Worm (Caenorhabditis elegans): ENCODE results near the gene H41C03.2.
A peak's percentile ranks its signal among the peaks of the same experiment; 100 is the strongest.

H41C03.2 gene

DNA sequence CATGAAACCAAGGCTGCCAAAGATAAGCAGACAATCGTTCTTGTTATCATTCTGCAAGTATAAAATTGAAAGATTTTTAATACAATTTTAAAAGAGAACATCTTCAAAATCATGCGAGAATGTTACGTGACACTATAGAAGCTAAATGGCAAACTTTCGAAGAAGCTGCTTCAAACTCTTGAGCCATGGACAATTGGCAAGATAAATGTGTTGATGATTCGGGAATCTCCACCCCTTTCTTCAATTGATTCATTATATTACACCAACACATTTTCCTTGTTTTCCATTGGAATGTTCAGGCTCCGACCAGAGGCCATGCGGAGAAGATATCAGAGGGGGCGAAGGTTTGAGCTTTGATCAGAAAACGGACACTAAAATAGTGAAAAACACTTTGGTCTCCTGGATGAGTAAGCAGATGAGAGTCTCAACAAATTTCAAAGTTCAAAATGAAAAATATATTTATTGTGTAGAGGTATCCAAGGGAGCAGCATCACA is 10.8 kb downstream of the H41C03.2 start, which contains the start of gene lec-5:
Gene lec-5, minus strand, starts transcription at position 51 of the 495 bp plus-strand sequence.
- TF ChIP-seq W03F9.2 (tag; optimal IDR thresholded peaks at IDR 0.05) (no peak), him-1 (tag; optimal IDR thresholded peaks at IDR 0.05) (no peak), dao-5 (tag; optimal IDR thresholded peaks at IDR 0.05) (no peak)

DNA sequence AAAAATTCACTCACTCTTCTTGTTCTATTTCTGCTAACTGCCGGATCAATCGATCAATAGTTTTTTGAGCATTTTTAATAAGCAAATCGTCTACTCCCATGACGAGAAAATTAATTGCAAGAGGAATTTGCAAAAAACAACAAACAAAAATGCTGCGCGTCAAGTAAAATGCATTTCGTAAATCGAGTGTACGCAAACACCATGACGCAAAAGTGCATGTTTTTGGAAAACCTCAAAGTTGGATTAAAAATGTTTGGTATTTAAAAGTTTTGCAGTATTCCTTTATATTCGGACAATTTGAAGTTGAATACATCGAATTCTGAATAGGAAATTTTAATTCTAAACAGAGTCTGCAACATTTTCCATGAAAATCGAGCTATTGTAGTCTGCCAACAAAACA is 12.7 kb downstream of the H41C03.2 start, which contains the start of gene ZK1248.19:
Gene ZK1248.19, minus strand, starts transcription at position 188 of the 400 bp plus-strand sequence.
- TF ChIP-seq dao-5 (tag; optimal IDR thresholded peaks at IDR 0.05) (no peak), him-1 (tag; optimal IDR thresholded peaks at IDR 0.05) (no peak), W03F9.2 (tag; optimal IDR thresholded peaks at IDR 0.05) (peak; percentile 38)

DNA sequence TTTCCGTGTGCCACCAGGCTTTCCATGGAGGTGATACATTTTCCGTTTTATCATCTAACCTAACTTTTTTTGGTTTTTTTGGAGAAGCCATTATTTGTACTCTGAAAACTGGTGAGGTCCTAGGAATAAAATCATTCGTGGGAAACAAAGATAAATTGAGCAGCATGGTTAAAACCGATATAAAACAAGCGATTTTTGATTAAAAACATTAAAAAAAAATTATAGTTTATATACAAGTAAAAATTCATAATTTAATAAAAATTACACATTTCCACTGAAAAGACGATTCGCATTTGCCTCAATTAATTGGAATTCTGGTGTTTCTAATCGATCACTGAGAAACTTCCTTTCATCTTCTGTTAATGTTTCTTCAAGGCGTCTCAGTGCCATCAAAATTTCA is 13.5 kb downstream of the H41C03.2 start, which contains the start of gene ZK1248.15:
Gene ZK1248.15, minus strand, starts transcription at position 101 of the 400 bp plus-strand sequence.
- TF ChIP-seq dao-5 (tag; optimal IDR thresholded peaks at IDR 0.05) (no peak), W03F9.2 (tag; optimal IDR thresholded peaks at IDR 0.05) (no peak), him-1 (tag; optimal IDR thresholded peaks at IDR 0.05) (no peak)

DNA sequence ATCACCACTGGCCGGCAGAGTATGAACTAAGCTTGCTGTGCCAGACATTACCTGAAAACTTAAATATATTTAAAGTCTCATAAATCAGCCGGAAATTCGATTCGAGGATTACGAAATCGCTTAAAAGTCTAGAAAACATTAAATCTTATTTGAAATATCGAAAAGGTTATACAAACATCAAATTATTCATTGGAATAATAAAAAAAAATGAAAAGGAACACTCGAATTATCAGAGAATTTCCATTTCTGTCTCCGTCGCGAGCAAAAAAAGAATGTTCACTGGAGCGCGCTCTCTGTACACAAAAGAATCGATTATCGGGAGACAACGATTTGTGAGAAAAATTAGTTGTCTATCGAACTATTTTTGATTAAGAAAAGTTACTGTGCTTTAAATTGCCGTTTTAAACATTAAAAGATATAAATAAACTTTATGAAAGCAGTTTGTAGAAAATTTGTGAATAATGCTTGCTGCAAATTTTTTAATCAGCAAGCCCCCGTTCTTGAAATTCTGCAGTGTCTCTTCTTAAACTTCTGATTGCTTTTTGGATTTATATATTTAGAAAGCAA is 15.7 kb downstream of the H41C03.2 start, which contains the start of gene fzo-1:
Gene fzo-1, minus strand, starts transcription at position 51 of the 567 bp plus-strand sequence.
- TF ChIP-seq him-1 (tag; optimal IDR thresholded peaks at IDR 0.05) (no peak), W03F9.2 (tag; optimal IDR thresholded peaks at IDR 0.05) (peak; percentile 34), dao-5 (tag; optimal IDR thresholded peaks at IDR 0.05) (no peak)

DNA sequence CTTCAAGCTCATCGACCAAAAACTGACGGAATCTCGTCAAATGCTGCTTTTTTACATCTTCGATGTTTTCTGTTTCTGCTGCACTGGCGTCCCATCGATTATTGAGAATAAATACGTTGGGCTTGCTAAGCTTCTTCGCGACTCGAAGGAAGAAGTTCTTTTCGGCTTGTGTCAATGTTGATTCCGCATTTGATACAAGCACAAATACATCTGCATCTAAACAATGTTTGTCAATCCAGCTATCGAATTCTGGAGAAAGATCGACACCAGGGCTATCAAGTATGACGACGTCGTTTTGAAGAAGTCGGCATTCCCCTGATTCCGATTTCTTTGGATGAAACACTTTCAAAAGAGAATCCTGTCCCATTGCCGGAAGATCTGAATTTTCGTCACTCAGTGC is 16.8 kb downstream of the H41C03.2 start:
- TF ChIP-seq him-1 (tag; optimal IDR thresholded peaks at IDR 0.05): no peak
- TF ChIP-seq W03F9.2 (tag; optimal IDR thresholded peaks at IDR 0.05): no peak
- TF ChIP-seq dao-5 (tag; optimal IDR thresholded peaks at IDR 0.05): no peak

DNA sequence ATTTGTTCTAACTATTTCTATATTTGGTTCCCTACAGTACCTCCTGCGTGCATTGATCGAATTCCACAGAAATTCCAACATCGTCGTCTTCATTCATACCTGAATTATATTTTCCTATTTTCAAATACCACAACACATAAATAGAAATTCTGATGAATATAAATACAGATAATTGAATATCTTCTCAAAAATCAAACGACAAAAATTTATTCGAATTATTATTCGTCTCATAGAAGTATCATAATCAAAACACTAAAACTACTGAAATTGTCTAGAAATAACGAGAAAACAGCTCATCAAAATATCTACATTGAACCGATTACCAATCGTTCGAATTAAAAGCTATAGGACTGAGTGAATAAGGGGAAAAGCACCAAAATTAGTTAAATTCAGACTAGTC is 18.8 kb downstream of the H41C03.2 start, which contains the start of gene gtap-1:
Gene gtap-1, minus strand, starts transcription at position 101 of the 400 bp plus-strand sequence.
- TF ChIP-seq dao-5 (tag; optimal IDR thresholded peaks at IDR 0.05): no peak
- no peak for TF ChIP-seq him-1 (tag; optimal IDR thresholded peaks at IDR 0.05)
- no peak for TF ChIP-seq W03F9.2 (tag; optimal IDR thresholded peaks at IDR 0.05)

DNA sequence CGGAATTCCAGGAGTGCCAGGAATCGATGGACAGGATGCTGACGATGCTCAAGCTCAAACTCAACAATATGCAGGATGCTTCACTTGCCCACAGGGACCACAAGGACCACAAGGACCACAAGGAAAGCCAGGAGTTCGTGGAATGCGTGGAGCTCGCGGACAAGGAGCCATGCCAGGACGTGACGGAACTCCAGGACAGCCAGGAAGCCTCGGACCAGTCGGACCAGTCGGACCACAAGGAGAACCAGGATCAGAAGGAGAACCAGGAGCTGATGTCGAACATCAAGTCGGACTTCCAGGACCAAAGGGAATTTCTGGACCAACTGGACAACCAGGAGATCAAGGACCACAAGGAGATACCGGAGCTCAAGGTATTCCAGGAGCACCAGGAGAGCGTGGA is 20.5 kb downstream of the H41C03.2 start:
- TF ChIP-seq dao-5 (tag; optimal IDR thresholded peaks at IDR 0.05): no peak
- TF ChIP-seq him-1 (tag; optimal IDR thresholded peaks at IDR 0.05): no peak
- no peak for TF ChIP-seq W03F9.2 (tag; optimal IDR thresholded peaks at IDR 0.05)

DNA sequence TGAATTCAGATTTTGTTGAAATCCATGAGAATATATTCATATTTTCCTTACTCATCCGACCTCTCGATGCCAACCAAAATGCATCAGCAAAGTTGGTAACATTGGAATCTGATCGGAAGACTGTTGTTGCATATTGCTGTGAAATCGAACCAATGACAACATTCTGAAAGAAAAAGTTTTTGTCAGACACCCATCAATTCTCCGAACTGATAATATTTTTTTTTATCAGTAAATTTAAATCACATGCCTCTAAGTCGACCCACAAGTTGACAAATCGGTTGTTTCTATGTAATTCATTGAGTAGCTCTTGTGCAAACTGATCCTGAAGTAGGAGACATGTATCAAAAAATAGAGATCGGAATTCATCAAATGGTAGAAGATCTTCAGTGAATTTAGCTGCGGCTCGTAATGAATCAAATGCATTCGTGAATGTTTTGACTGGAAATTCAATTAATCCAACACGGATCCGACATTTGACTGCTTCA is 21.9 kb downstream of the H41C03.2 start, which contains the start of gene col-74:
Gene col-74, plus strand, starts transcription at position 435 of the 485 bp plus-strand sequence.
- no peak for TF ChIP-seq W03F9.2 (tag; optimal IDR thresholded peaks at IDR 0.05)
- no peak for TF ChIP-seq him-1 (tag; optimal IDR thresholded peaks at IDR 0.05)
- no peak for TF ChIP-seq dao-5 (tag; optimal IDR thresholded peaks at IDR 0.05)

DNA sequence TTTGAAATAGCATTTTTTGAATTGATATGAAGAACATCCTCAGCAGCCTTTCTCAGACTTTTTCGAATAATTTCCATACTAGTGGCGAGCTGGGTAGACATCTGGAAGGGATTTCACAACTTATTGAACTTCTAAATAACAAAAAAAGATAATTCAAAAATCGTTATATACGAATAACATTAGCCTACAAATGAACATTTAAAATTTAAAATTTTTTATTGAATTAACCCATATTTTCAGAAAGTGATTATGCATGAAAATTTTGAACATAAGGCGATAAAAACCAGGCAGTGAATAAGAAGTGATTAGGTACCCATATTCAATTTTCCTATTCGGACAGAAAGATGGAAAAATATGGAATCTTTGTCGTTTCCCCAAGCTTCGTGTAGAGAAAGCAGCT is 23.4 kb downstream of the H41C03.2 start, which contains the start of gene ZK1248.11:
Gene ZK1248.11, minus strand, starts transcription at position 101 of the 400 bp plus-strand sequence.
- TF ChIP-seq dao-5 (tag; optimal IDR thresholded peaks at IDR 0.05) (no peak), him-1 (tag; optimal IDR thresholded peaks at IDR 0.05) (no peak), W03F9.2 (tag; optimal IDR thresholded peaks at IDR 0.05) (no peak)

DNA sequence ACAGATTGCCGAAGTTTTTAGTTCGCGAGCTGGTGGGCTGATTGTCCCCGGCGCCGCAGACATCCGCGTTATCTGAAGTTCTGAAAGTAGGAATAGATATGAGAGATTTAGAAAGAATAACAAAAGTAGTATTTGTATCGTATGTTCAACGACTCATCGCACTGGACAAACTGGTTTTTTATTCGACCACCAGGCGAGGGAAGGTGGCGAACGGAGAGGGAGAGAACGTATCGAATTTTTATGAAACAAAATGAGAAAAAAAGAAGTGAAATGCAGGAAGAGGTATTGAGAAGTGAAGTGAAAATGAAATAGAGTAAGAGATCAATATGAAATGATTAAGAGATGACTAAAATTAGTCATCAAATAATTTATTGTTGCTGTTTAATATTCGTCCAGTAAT is 24.5 kb downstream of the H41C03.2 start, which contains the start of gene tbc-2:
Gene tbc-2, minus strand, starts transcription at position 80 of the 400 bp plus-strand sequence.
- TF ChIP-seq him-1 (tag; optimal IDR thresholded peaks at IDR 0.05): no peak
- no peak for TF ChIP-seq dao-5 (tag; optimal IDR thresholded peaks at IDR 0.05)
- TF ChIP-seq W03F9.2 (tag; optimal IDR thresholded peaks at IDR 0.05): no peak

DNA sequence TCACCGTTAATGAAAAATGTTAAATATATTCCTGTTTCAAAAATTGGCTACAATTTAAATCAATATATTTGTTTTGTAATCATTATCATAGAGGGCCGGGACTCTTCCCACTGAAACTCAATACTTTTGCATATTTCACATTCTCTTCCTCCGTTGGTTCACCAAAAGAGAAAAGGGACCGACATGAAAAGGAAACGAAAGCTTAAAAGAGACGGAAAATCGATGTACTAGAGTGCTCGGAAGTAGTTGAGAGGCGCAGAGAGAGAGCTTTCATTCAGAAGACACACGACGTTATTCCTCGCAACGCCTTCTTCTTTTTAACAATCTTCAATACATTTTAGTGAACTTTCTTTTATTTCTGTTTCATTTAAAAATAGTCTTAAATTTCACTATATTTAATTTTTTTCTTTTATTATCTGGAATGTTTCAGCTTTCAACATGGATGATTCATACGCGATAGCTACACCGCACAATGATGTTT is 31.6 kb downstream of the H41C03.2 start, which contains the start of gene ehs-1:
Gene ehs-1, plus strand, starts transcription at position 431 of the 481 bp plus-strand sequence.
- TF ChIP-seq him-1 (tag; optimal IDR thresholded peaks at IDR 0.05): no peak
- TF ChIP-seq W03F9.2 (tag; optimal IDR thresholded peaks at IDR 0.05): no peak
- TF ChIP-seq dao-5 (tag; optimal IDR thresholded peaks at IDR 0.05): no peak

DNA sequence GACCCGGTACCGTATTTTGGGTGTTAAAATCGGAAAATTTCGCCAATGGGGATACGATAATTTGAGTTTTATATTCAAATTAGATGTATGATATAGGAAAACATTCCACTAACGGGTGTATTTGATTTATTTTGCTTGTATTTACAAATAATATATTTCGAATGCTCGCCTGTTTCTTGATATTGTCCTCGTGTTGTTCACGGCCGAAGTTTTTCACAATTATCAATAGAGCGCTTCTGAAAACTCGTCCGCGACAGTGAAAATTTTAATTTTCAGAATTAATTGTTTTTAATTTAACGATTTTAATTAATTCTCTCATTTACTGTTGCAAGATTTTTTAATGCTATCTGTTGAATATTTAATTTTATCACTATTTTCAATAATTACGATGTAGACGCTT is 32.3 kb downstream of the H41C03.2 start:
- TF ChIP-seq him-1 (tag; optimal IDR thresholded peaks at IDR 0.05): no peak
- TF ChIP-seq W03F9.2 (tag; optimal IDR thresholded peaks at IDR 0.05): peak; percentile 61
- no peak for TF ChIP-seq dao-5 (tag; optimal IDR thresholded peaks at IDR 0.05)

DNA sequence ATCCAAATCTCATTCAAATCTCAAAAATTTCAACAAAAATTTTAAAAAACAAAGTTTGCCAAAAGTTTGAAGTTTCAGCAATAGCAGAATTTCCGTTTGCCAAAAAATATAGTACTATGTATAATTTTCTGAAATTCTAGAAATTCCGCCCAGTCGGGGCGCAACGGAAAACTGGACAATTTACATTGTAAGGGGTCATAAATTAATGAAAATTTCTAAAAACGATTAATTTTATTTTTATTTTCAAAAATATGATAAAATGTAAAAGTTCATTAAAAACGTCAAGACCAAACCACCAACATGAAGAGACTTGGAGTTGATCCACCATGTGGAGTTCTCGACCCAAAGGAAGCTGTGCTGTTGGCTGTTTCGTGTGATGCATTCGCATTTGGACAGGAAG is 33.6 kb downstream of the H41C03.2 start, which contains the start of gene ZK1248.4:
Gene ZK1248.4, plus strand, starts transcription at position 301 of the 400 bp plus-strand sequence.
- TF ChIP-seq W03F9.2 (tag; optimal IDR thresholded peaks at IDR 0.05): no peak
- no peak for TF ChIP-seq dao-5 (tag; optimal IDR thresholded peaks at IDR 0.05)
- TF ChIP-seq him-1 (tag; optimal IDR thresholded peaks at IDR 0.05): no peak

DNA sequence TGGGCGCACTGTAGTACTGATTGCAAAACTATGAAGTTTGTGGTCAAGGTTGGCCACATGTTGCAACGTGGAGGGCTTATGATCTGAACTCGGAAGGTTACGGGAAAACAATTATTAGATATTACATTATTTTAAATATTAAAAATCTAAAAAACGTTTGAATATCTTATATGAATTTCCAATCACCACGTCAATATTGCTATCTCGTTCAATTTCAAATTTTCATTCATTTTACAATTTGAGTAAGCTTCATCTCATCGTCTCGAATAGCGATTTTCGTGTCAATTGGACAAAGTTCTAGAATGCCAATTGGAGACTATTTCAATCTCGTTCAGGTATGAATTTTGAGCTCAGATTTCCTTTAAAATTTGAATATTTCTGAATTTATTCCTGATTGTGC is 35.6 kb downstream of the H41C03.2 start, which contains the start of gene ZK1248.20:
Gene ZK1248.20, plus strand, starts transcription at position 301 of the 400 bp plus-strand sequence.
- TF ChIP-seq W03F9.2 (tag; optimal IDR thresholded peaks at IDR 0.05) (no peak), him-1 (tag; optimal IDR thresholded peaks at IDR 0.05) (no peak), dao-5 (tag; optimal IDR thresholded peaks at IDR 0.05) (no peak)
